Worm (Caenorhabditis elegans): ENCODE results near the gene C17H12.37.

ce11 chrIV:6811808-6812207, 6.9 kb downstream of the C17H12.37 start, which contains the start of gene ceh-48:
- TF ChIP-seq nhr-28 (tag; optimal IDR thresholded peaks at IDR 0.05) (no peak), lsy-2 (tag; optimal IDR thresholded peaks at IDR 0.05) (no peak), unc-62 (GFP tag; optimal IDR thresholded peaks at IDR 0.05) (no peak), unc-120 (tag; optimal IDR thresholded peaks at IDR 0.05; ENCODE audit: poor library complexity, severe bottlenecking) (no peak), mep-1 (tag; optimal IDR thresholded peaks at IDR 0.05) (no peak), pha-4 (tag; optimal IDR thresholded peaks at IDR 0.05) (no peak), snpc-4 (tag; optimal IDR thresholded peaks at IDR 0.05) (no peak), lin-13 (tag; optimal IDR thresholded peaks at IDR 0.05) (no peak), ceh-83 (GFP tag; optimal IDR thresholded peaks at IDR 0.05) (no peak)

Measured in whole organism, mixed stage, embryonic.